Worm (Caenorhabditis elegans): Measurements from ENCODE around the gene str-156.

ce11 chrIV:4934103-4934502, 20.9 kb downstream of the str-156 start, which contains the start of gene str-153:
- TF ChIP-seq ztf-11 (tag; optimal IDR thresholded peaks at IDR 0.05) (no peak), zag-1 (tag; optimal IDR thresholded peaks at IDR 0.05) (no peak), nhr-76 (tag; optimal IDR thresholded peaks at IDR 0.05) (no peak), ztf-4 (tag; optimal IDR thresholded peaks at IDR 0.05) (no peak), lin-39 (tag; optimal IDR thresholded peaks at IDR 0.05) (no peak), nhr-77 (tag; optimal IDR thresholded peaks at IDR 0.05) (no peak), nhr-11 (tag; optimal IDR thresholded peaks at IDR 0.05) (no peak)

Data from whole organism, L3 larva.